Worm (Caenorhabditis elegans) whole organism, mixed stage, embryonic: ENCODE data around the gene rpl-11.1.

Experiments
- blmp-1 ChIP-seq: fragments of 150-350 bp; optimal IDR thresholded peaks from 2 replicates; lab custom pipeline; 2014; ENCODE audit warnings: missing biosample characterization, missing genetic modification characterization
- ceh-43 ChIP-seq: fragments of 200-800 bp; sonication (Bioruptor generic); optimal IDR thresholded peaks from 2 replicates; lab custom pipeline; 2018; ENCODE audit warnings: mild to moderate bottlenecking, missing genetic modification characterization, moderate library complexity, missing compliant biosample characterization
- flh-1 ChIP-seq: fragments of 200-800 bp; sonication (Bioruptor generic); optimal IDR thresholded peaks from 2 replicates; lab custom pipeline; 2018; ENCODE audit warnings: mild to moderate bottlenecking, missing genetic modification characterization, moderate library complexity, missing compliant biosample characterization
- lin-13 ChIP-seq: fragments of 150-350 bp; optimal IDR thresholded peaks from 2 replicates; lab custom pipeline; 2014; ENCODE audit warnings: missing biosample characterization, missing genetic modification characterization
- nhr-12 ChIP-seq: fragments of 150-350 bp; optimal IDR thresholded peaks from 2 replicates; lab custom pipeline; 2014; ENCODE audit warnings: missing biosample characterization, missing genetic modification characterization
- nhr-237 ChIP-seq: fragments of 150-350 bp; optimal IDR thresholded peaks from 2 replicates; lab custom pipeline; 2014; ENCODE audit warnings: missing biosample characterization, missing genetic modification characterization
- nhr-28 ChIP-seq: fragments of 150-350 bp; optimal IDR thresholded peaks from 2 replicates; lab custom pipeline; 2014; ENCODE audit warnings: missing biosample characterization, missing genetic modification characterization
- pha-4 ChIP-seq: fragments of 150-350 bp; optimal IDR thresholded peaks from 2 replicates; lab custom pipeline; 2018; ENCODE audit warnings: missing biosample characterization, missing genetic modification reagents, missing genetic modification characterization
- sptf-1 ChIP-seq: sonication (generic microtip); optimal IDR thresholded peaks from 2 replicates; lab custom pipeline; 2017; ENCODE audit warnings: mild to moderate bottlenecking, missing genetic modification characterization, moderate library complexity, missing compliant biosample characterization
- unc-62 ChIP-seq: fragments of 150-350 bp; optimal IDR thresholded peaks from 2 replicates; lab custom pipeline; 2014; ENCODE audit warnings: missing biosample characterization, missing genetic modification reagents, missing genetic modification characterization

DNA sequence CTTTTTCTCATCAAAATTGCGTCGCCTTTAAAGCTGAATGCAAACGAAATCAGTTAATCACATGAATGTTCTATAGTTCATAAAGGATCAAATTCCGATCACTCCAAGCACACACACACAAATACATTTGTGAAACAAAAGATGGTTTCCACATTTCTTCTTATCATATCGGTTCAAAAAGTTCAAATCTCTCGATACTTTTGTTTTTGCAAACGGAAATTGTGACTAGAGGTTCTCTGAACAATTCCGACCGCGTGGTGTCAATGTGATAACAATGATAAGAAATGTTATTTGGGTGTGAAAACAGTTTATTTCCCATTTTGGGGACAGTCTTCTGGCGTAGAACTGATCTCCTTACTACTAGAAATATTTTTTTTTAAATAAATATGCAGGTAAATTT, 31.0 kb upstream of the rpl-11.1 start:
- TF ChIP-seq sptf-1 (tag; lab: Kevin White, UChicago) (no peak), unc-62 (GFP tag; lab: Kevin White, UChicago) (no peak), nhr-237 (tag; lab: Kevin White, UChicago) (no peak), flh-1 (GFP tag; lab: Kevin White, UChicago) (no peak), ceh-43 (no peak), nhr-12 (tag; lab: Kevin White, UChicago) (no peak), lin-13 (no peak), nhr-28 (tag; lab: Kevin White, UChicago) (no peak), blmp-1 (tag; lab: Kevin White, UChicago) (no peak), pha-4 (tag; lab: Kevin White, UChicago) (no peak)
